Worm (Caenorhabditis elegans) whole organism, midembryonic: ENCODE measurements around the gene nhr-53.

Experiments used
- T22C8.4 ChIP-seq: fragments of 200-800 bp; sonication (Bioruptor generic); IDR thresholded peaks from 2 replicates; pipeline ENCODE4 v1.3.6; 2022; ENCODE audit warnings: missing genetic modification characterization, missing compliant biosample characterization
- cog-1 ChIP-seq: sonication (generic microtip); optimal IDR thresholded peaks from 2 replicates; lab custom pipeline; 2016; ENCODE audit warnings: missing genetic modification characterization, missing compliant biosample characterization
- flt-1 ChIP-seq: fragments of 200-800 bp; sonication (Bioruptor generic); IDR thresholded peaks from 2 replicates; pipeline ENCODE4 v1.3.6; 2022; ENCODE audit warnings: missing genetic modification characterization, missing compliant biosample characterization
- klf-2 ChIP-seq: fragments of 200-800 bp; sonication (Bioruptor generic); conservative IDR thresholded peaks from 2 replicates; pipeline ENCODE4 v1.3.6; 2022; ENCODE audit warnings: missing genetic modification reagents, missing genetic modification characterization, missing compliant biosample characterization
- med-1 ChIP-seq: sonication (generic microtip); optimal IDR thresholded peaks from 2 replicates; lab custom pipeline; 2017; ENCODE audit warnings: missing genetic modification characterization, mild to moderate bottlenecking, missing compliant biosample characterization, antibody characterized with exemption, missing genetic modification reagents; ENCODE audit not compliant: insufficient read depth
- ref-1 ChIP-seq: fragments of 200-800 bp; sonication (Bioruptor generic); conservative IDR thresholded peaks from 2 replicates; pipeline ENCODE4 v1.3.6; 2022; ENCODE audit warnings: missing genetic modification reagents, missing genetic modification characterization, missing compliant biosample characterization
- tab-1 ChIP-seq: fragments of 200-800 bp; sonication (Bioruptor generic); IDR thresholded peaks from 2 replicates; pipeline ENCODE4 v1.3.6; 2022; ENCODE audit warnings: missing genetic modification characterization, missing compliant biosample characterization
- ztf-23 ChIP-seq: fragments of 200-800 bp; sonication (Bioruptor generic); IDR thresholded peaks from 2 replicates; pipeline ENCODE4 v1.3.6; 2022; ENCODE audit warnings: missing genetic modification reagents, missing genetic modification characterization, missing compliant biosample characterization
- ztf-29 ChIP-seq: fragments of 200-800 bp; sonication (Bioruptor generic); IDR thresholded peaks from 2 replicates; pipeline ENCODE4 v1.3.6; 2022; ENCODE audit warnings: missing genetic modification reagents, missing genetic modification characterization, missing compliant biosample characterization

The nhr-53 gene

DNA sequence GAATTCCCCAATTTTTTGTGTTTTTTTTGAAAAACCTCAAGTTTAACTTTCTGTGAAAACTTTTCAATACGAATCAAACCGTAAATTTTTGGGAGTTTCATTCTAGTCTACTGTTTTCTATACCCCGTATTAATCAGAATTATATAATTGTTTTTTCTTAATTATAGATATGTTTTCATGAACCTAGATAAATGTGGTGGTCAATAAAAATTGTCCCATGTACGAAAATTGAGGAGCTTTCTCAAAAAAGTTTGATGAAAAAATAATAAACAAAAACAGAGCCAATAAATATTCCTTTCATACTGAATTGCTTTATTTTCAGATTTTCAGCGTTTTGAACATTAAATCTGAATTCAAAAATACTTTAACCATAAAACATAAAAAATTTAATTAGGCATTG is 8.2 kb upstream of the nhr-53 start, which contains the start of gene Y6E2A.1:
Gene Y6E2A.1, minus strand, starts transcription at position 101 of the 400 bp plus-strand sequence.
- TF ChIP-seq T22C8.4 (GFP tag; lab: Robert Waterston, UW) (no peak), med-1 (no peak), ztf-29 (no peak), ref-1 (GFP tag; lab: Robert Waterston, UW) (no peak), flt-1 (no peak), tab-1 (GFP tag; lab: Robert Waterston, UW) (no peak), klf-2 (GFP tag; lab: Robert Waterston, UW) (no peak), cog-1 (tag; lab: Kevin White, UChicago) (no peak), ztf-23 (GFP tag; lab: Robert Waterston, UW) (no peak)

DNA sequence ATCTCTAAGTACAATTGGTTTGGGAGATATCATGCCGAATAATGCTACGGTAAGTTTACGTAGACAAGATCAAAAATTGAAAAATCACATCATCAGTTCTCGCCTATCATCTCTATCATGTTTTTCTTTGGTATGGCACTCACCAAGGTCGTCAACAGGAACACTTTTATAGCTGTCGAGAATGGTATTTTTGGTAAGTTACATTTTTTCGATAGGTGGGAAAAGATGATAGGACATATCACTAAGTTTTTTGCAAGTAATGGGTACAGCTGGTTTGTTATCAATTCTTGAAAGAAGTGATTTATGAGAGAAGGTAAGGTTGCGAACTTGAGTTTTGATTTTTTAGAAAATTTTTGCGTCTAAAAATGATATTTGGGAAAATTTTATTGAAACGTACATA is 5.8 kb upstream of the nhr-53 start:
- TF ChIP-seq T22C8.4 (GFP tag; lab: Robert Waterston, UW) (no peak), klf-2 (GFP tag; lab: Robert Waterston, UW) (no peak), ztf-23 (GFP tag; lab: Robert Waterston, UW) (no peak), tab-1 (GFP tag; lab: Robert Waterston, UW) (no peak), cog-1 (tag; lab: Kevin White, UChicago) (no peak), ztf-29 (no peak), ref-1 (GFP tag; lab: Robert Waterston, UW) (no peak), med-1 (no peak), flt-1 (no peak)

DNA sequence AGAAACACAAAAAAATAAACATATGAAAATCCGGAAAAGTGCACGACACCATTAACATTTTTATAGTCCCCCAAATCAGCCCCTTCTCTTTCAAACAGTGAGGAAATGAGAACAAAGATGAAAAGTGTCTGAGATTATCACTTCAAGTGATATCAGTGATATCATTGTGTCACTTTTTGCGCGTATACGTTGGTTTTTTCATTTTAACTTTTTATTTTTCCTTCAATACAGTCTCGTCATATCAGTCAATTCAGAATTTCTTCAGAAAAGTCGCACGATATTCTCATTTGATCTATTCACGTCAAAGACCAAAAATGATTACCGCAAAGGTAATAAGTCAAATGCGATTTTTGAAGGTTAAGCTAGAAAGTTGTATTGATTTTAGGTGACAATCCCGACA is 2.6 kb upstream of the nhr-53 start, which contains the start of gene twk-34:
Gene twk-34, plus strand, starts transcription at position 216 of the 400 bp plus-strand sequence.
- TF ChIP-seq med-1, result no peak
- TF ChIP-seq tab-1 (GFP tag; lab: Robert Waterston, UW), result no peak
- no peak for TF ChIP-seq T22C8.4 (GFP tag; lab: Robert Waterston, UW)
- TF ChIP-seq cog-1 (tag; lab: Kevin White, UChicago), result no peak
- TF ChIP-seq flt-1, result no peak
- TF ChIP-seq ztf-23 (GFP tag; lab: Robert Waterston, UW), result no peak
- no peak for TF ChIP-seq ztf-29
- no peak for TF ChIP-seq ref-1 (GFP tag; lab: Robert Waterston, UW)
- no peak for TF ChIP-seq klf-2 (GFP tag; lab: Robert Waterston, UW)

DNA sequence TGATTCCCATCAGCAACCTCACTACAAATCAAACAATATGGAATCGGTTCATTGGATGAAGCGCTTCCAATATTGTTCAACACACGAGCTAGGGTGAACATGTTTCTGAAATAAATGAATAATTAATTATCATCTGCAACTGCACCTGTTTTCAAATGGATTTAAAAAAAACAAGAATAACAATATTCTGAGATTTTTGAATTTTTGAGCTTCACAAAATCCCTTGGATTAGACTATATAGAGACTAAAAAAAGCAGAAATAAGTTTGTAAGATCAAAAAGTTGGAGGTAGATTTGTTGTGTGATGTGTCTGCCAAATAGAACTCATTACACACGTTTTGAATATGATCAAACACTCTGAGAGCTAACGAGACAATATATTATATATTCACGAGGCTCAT is 2.4 kb downstream of the nhr-53 start, which contains the start of gene nhr-199:
Gene nhr-199, minus strand, starts transcription at position 101 of the 400 bp plus-strand sequence.
- TF ChIP-seq tab-1 (GFP tag; lab: Robert Waterston, UW) (no peak), T22C8.4 (GFP tag; lab: Robert Waterston, UW) (no peak), flt-1 (no peak), ztf-29 (no peak), med-1 (no peak), ref-1 (GFP tag; lab: Robert Waterston, UW) (no peak), ztf-23 (GFP tag; lab: Robert Waterston, UW) (no peak), cog-1 (tag; lab: Kevin White, UChicago) (no peak)

DNA sequence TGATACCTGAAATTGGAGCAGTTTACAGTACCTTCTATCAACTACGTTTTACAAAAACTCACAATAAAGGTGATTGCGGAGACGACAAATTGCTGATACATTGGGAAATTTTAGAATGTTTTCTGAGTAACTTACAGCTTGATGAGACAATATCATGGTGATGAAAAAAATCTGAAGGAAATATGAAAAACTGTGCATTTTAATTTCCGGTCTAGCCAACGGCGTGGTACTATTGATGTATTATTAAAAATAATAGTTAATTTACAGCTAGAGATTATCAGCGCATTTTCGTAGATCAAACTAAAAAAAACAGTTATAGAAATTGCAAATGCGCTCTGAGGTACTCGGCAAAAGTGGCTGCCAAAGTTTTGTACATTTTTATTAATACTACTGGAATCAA is 4.1 kb downstream of the nhr-53 start, which contains the start of gene srx-29:
Gene srx-29, minus strand, starts transcription at position 101 of the 400 bp plus-strand sequence.
- no peak for TF ChIP-seq tab-1 (GFP tag; lab: Robert Waterston, UW)

DNA sequence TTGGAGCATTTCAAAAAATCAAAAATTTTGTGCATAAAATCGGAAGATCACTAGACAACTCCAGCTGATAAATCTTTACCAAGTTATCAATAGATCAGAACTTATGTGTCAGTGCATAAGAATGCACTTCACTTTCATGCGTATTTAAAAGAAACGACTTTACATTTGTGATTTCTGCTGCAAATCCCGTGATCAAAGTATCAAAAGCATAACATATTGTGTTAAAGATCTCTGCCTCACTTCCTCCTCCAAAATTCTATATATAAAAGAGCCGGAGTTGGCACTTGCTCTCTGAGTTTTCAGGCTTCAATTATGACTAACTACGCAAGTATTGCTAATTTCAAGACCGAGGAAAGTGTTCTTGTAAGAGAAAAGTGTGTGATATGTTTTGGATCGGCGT is 8.5 kb downstream of the nhr-53 start, which contains the start of gene nhr-198:
Gene nhr-198, plus strand, starts transcription at position 313 of the 400 bp plus-strand sequence.
- TF ChIP-seq ztf-23 (GFP tag; lab: Robert Waterston, UW) (no peak), klf-2 (GFP tag; lab: Robert Waterston, UW) (no peak), tab-1 (GFP tag; lab: Robert Waterston, UW) (no peak), T22C8.4 (GFP tag; lab: Robert Waterston, UW) (no peak), ztf-29 (no peak), ref-1 (GFP tag; lab: Robert Waterston, UW) (no peak), cog-1 (tag; lab: Kevin White, UChicago) (no peak), flt-1 (no peak), med-1 (no peak)

DNA sequence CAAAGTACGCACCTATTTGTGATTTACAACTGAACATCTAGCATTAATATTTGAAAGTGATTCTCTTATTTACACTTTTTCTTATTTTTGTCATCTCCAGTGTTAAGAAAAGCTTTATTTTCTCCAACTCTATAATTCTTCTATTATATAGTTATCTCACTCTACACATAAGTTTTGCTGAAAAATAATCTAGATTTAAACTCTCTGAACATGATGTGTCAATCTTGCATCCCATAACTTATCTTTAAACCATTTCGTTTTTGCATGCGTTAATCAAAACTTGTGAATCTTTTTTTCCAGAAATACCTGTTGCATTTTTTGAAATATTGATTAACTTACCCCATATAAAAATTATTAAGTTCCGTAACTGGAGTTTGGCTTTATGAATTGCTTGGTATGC is 12.2 kb downstream of the nhr-53 start, which contains the start of gene nhr-268:
Gene nhr-268, plus strand, starts transcription at position 301 of the 400 bp plus-strand sequence.
- TF ChIP-seq ztf-23 (GFP tag; lab: Robert Waterston, UW) (no peak), cog-1 (tag; lab: Kevin White, UChicago) (no peak), ref-1 (GFP tag; lab: Robert Waterston, UW) (no peak), tab-1 (GFP tag; lab: Robert Waterston, UW) (no peak), flt-1 (no peak), klf-2 (GFP tag; lab: Robert Waterston, UW) (no peak), T22C8.4 (GFP tag; lab: Robert Waterston, UW) (no peak), med-1 (no peak), ztf-29 (no peak)

DNA sequence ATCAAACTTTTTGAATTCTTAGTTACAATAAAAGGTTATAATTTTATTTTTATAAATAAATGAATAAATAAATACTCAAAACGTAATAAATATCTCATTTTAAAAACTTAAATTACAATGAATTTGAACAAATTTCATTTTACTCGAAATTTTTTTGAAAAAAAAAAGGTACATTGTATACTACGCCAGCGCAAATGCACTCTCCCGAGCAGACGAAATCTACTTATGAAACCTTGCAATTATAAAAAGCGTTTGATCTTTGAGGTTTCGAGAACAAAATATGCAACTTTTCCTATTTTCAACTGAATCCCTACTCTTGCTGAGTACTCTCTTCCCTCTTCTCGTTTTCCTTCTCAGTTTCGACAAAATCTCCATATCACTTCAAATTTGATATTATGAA is 14.5 kb downstream of the nhr-53 start, which contains the start of gene nhr-197:
Gene nhr-197, plus strand, starts transcription at position 301 of the 400 bp plus-strand sequence.
- TF ChIP-seq klf-2 (GFP tag; lab: Robert Waterston, UW) (no peak), tab-1 (GFP tag; lab: Robert Waterston, UW) (no peak), ztf-29 (no peak), flt-1 (no peak), cog-1 (tag; lab: Kevin White, UChicago) (no peak)

DNA sequence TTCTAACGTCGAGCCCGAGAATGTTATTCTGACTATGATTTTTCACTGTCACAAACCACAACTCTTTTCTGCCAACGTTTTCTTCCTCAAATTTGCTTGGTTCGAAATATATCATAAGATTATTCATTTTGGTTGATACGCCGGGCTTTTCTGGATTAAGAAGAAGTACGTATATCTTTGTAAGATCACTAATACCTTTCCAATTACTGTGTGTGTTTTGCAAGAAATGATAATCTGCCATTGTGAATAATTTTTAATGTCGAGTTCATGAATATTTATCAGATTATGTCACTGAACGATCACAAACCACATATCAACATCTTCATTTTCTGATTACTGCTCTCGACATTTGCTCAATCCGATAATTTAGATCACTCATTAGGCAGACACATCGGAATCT is 16.6 kb downstream of the nhr-53 start, which contains the start of gene nhr-196:
Gene nhr-196, plus strand, starts transcription at position 118 of the 400 bp plus-strand sequence.
- TF ChIP-seq ztf-23 (GFP tag; lab: Robert Waterston, UW) (no peak), ztf-29 (no peak), T22C8.4 (GFP tag; lab: Robert Waterston, UW) (no peak), ref-1 (GFP tag; lab: Robert Waterston, UW) (no peak), tab-1 (GFP tag; lab: Robert Waterston, UW) (no peak), klf-2 (GFP tag; lab: Robert Waterston, UW) (no peak), cog-1 (tag; lab: Kevin White, UChicago) (no peak), flt-1 (no peak), med-1 (no peak)

DNA sequence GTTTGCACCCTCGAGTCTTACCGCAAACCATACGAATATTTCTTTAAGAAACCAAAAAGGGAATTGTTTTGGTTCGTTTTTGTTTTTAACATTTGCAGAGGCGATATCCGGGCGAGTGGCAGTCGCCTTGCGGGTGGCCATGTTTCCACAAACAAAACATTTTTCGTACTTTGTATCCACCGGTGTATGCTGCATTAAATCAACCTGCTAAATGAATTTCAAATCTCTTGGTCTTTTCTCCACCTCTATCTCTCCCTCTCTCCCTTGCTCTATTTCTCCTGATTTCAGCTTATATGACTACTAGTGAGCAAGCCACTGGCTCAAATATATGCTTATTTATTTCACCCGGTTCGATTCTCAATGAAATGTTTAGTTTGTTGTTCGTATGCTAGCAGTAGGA is 24.9 kb downstream of the nhr-53 start, which contains the start of gene nhr-52:
Gene nhr-52, plus strand, starts transcription at position 301 of the 400 bp plus-strand sequence.
- no peak for TF ChIP-seq ztf-29
- no peak for TF ChIP-seq tab-1 (GFP tag; lab: Robert Waterston, UW)
- TF ChIP-seq ref-1 (GFP tag; lab: Robert Waterston, UW), result no peak
- no peak for TF ChIP-seq cog-1 (tag; lab: Kevin White, UChicago)
- no peak for TF ChIP-seq flt-1
- TF ChIP-seq ztf-23 (GFP tag; lab: Robert Waterston, UW), result no peak
- TF ChIP-seq med-1, result no peak
- TF ChIP-seq T22C8.4 (GFP tag; lab: Robert Waterston, UW), result no peak
- TF ChIP-seq klf-2 (GFP tag; lab: Robert Waterston, UW), result no peak
